Fruit fly (Drosophila melanogaster) whole organism: ENCODE results near the gene CG8206.

ENCODE experiments used
- CG8478 ChIP-seq: fragments of >200 bp; optimal IDR thresholded peaks from 2 replicates; lab custom pipeline; 2018; ENCODE audit warnings: inconsistent platforms
- Dll ChIP-seq: fragments of >200 bp; optimal IDR thresholded peaks from 2 replicates; lab custom pipeline; 2017
- EcR ChIP-seq, 2 experiments: fragments of >200 bp; optimal IDR thresholded peaks; 2 replicates each; lab custom pipeline; 2017; ENCODE audit warnings: missing biosample characterization in 2 of 2, missing genetic modification characterization in 2 of 2, missing genetic modification reagents in 2 of 2
- pan ChIP-seq: fragments of >200 bp; optimal IDR thresholded peaks from 2 replicates; lab custom pipeline; 2017
- psq ChIP-seq: fragments of >200 bp; optimal IDR thresholded peaks from 2 replicates; lab custom pipeline; 2017
- usp ChIP-seq: fragments of >200 bp; optimal IDR thresholded peaks from 2 replicates; lab custom pipeline; 2017; ENCODE audit warnings: missing biosample characterization, missing genetic modification characterization, mixed read lengths

DNA sequence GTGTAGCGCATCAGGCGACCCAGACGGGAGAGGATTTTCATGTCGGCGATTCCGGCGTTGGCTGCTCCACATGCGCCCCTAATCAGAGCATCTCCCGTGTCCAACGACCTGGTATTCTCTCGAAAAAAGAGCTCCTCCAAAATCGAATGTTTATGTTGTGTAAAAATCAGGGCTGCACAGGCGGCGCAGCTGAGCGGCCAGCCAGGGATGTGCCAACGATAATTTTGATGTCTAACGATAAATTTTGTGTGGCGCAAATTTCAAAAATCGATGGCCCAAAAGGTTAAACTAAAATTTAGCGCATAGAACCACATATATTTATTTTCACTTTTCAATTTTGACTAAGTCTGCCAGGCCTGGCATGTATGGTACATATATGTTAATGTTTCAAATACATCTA, 38.0 kb upstream of the CG8206 start, which contains the start of gene CG9240:
- no peak for TF ChIP-seq pan (lab: Kevin White, UChicago)
- no peak for TF ChIP-seq usp (GFP tag; lab: Kevin White, UChicago)
- no peak for TF ChIP-seq EcR (GFP tag; optimal IDR thresholded peaks at IDR 0.05; lab: Kevin White, UChicago)
- no peak for TF ChIP-seq psq (lab: Kevin White, UChicago)
- no peak for TF ChIP-seq CG8478 (lab: Kevin White, UChicago)
- TF ChIP-seq Dll (lab: Kevin White, UChicago), result no peak
